Fruit fly (Drosophila melanogaster) whole organism, pupa: ENCODE measurements around the gene Gug.

Experiments used
- CG10348 ChIP-seq: fragments of 200-800 bp; sonication (Bioruptor generic); IDR thresholded peaks from 2 replicates; pipeline ENCODE4 v1.3.6; 2022; ENCODE audit warnings: missing biosample characterization, missing genetic modification characterization
- CG12605 ChIP-seq: fragments of 200-800 bp; sonication (Bioruptor generic); IDR thresholded peaks from 2 replicates; pipeline ENCODE4 v1.3.6; 2022; ENCODE audit warnings: missing biosample characterization, missing genetic modification characterization
- CG13204 ChIP-seq: fragments of 200-800 bp; sonication (Bioruptor generic); optimal IDR thresholded peaks from 2 replicates; lab custom pipeline; 2018; ENCODE audit warnings: missing biosample characterization, mild to moderate bottlenecking, missing genetic modification characterization, moderate library complexity
- CG14655 ChIP-seq: fragments of 200-800 bp; sonication (Bioruptor generic); optimal IDR thresholded peaks from 3 replicates; lab custom pipeline; 2017; ENCODE audit warnings: mild to moderate bottlenecking, missing biosample characterization, missing genetic modification reagents, missing genetic modification characterization
- CG15710 ChIP-seq: fragments of 200-800 bp; sonication (Bioruptor generic); optimal IDR thresholded peaks from 2 replicates; lab custom pipeline; 2018; ENCODE audit warnings: missing biosample characterization, mild to moderate bottlenecking, missing genetic modification characterization, moderate library complexity
- CG17806 ChIP-seq: fragments of 200-800 bp; sonication (Bioruptor generic); optimal IDR thresholded peaks from 2 replicates; lab custom pipeline; 2018; ENCODE audit warnings: missing biosample characterization, mild to moderate bottlenecking, missing genetic modification characterization, moderate library complexity
- CG32121 ChIP-seq: fragments of 200-800 bp; sonication (Bioruptor generic); IDR thresholded peaks from 2 replicates; pipeline ENCODE4 v1.3.6; 2022; ENCODE audit warnings: missing biosample characterization, missing genetic modification characterization
- CG34367 ChIP-seq: fragments of 200-800 bp; sonication (Bioruptor generic); optimal IDR thresholded peaks from 2 replicates; lab custom pipeline; 2018; ENCODE audit warnings: missing biosample characterization, mild to moderate bottlenecking, missing genetic modification characterization
- CG4496 ChIP-seq: fragments of 200-800 bp; sonication (Bioruptor generic); IDR thresholded peaks from 3 replicates; pipeline ENCODE4 v1.3.6; 2022; ENCODE audit warnings: missing biosample characterization, missing genetic modification characterization
- CG8159 ChIP-seq: fragments of 200-800 bp; sonication (Bioruptor generic); optimal IDR thresholded peaks from 3 replicates; lab custom pipeline; 2018; ENCODE audit warnings: missing biosample characterization, mild to moderate bottlenecking, missing genetic modification characterization, moderate library complexity
- CG8301 ChIP-seq: fragments of 200-800 bp; sonication (Bioruptor generic); optimal IDR thresholded peaks from 2 replicates; lab custom pipeline; 2018; ENCODE audit warnings: missing biosample characterization, mild to moderate bottlenecking, missing genetic modification characterization
- CG9948 ChIP-seq: fragments of 200-800 bp; sonication (Bioruptor generic); optimal IDR thresholded peaks from 2 replicates; lab custom pipeline; 2018; ENCODE audit warnings: missing biosample characterization, mild to moderate bottlenecking, missing genetic modification characterization, moderate library complexity
- D1 ChIP-seq: fragments of 200-800 bp; sonication (Bioruptor generic); optimal IDR thresholded peaks from 2 replicates; lab custom pipeline; 2018; ENCODE audit warnings: missing biosample characterization, mild to moderate bottlenecking, missing genetic modification characterization, moderate library complexity
- EcR ChIP-seq: fragments of 200-800 bp; sonication (Bioruptor generic); optimal IDR thresholded peaks from 3 replicates; lab custom pipeline; 2019; ENCODE audit warnings: missing biosample characterization, missing genetic modification characterization, mild to moderate bottlenecking, moderate library complexity, missing genetic modification reagents
- Ets98B ChIP-seq: fragments of 200-800 bp; sonication (Bioruptor generic); IDR thresholded peaks from 2 replicates; pipeline ENCODE4 v1.3.6; 2022; ENCODE audit warnings: missing biosample characterization, missing genetic modification characterization
- Pif1A ChIP-seq: fragments of 200-800 bp; sonication (Bioruptor generic); optimal IDR thresholded peaks from 3 replicates; lab custom pipeline; 2016; ENCODE audit warnings: missing biosample characterization, missing genetic modification characterization
- Pif1B ChIP-seq: fragments of 200-800 bp; sonication (Bioruptor generic); optimal IDR thresholded peaks from 3 replicates; lab custom pipeline; 2016; ENCODE audit warnings: missing biosample characterization, missing genetic modification characterization
- Snoo ChIP-seq: fragments of 200-800 bp; sonication (Bioruptor generic); optimal IDR thresholded peaks from 3 replicates; lab custom pipeline; 2017; ENCODE audit warnings: missing biosample characterization, mild to moderate bottlenecking, missing genetic modification characterization, inconsistent platforms
- fd96Ca ChIP-seq: fragments of 200-800 bp; sonication (Bioruptor generic); IDR thresholded peaks from 3 replicates; pipeline ENCODE4 v1.3.6; 2022; ENCODE audit warnings: missing biosample characterization, missing genetic modification characterization
- gl ChIP-seq: fragments of 200-800 bp; sonication (Bioruptor generic); optimal IDR thresholded peaks from 2 replicates; lab custom pipeline; 2018; ENCODE audit warnings: missing biosample characterization, mild to moderate bottlenecking, missing genetic modification characterization
- rn ChIP-seq: fragments of 200-800 bp; sonication (Bioruptor generic); IDR thresholded peaks from 2 replicates; pipeline ENCODE4 v1.3.6; 2022; ENCODE audit warnings: missing biosample characterization, missing genetic modification characterization

Gene Gug

dm6 chr3L:8451966-8452620 lies 2.4 kb downstream of the Gug start:
- TF ChIP-seq CG32121 (GFP tag; lab: Robert Waterston, UW) (no peak), gl (tag; lab: Kevin White, UChicago) (no peak), CG13204 (no peak), CG14655 (GFP tag; lab: Kevin White, UChicago) (no peak), Pif1A (no peak), CG8301 (tag; lab: Kevin White, UChicago) (no peak)

dm6 chr3L:8452986-8453385 lies 3.3 kb downstream of the Gug start:
- TF ChIP-seq Pif1B (no peak), CG9948 (tag; lab: Kevin White, UChicago) (no peak), CG13204 (no peak), CG14655 (GFP tag; lab: Kevin White, UChicago) (no peak), EcR (GFP tag; lab: Kevin White, UChicago) (no peak), CG8301 (tag; lab: Kevin White, UChicago) (no peak), CG12605 (no peak), fd96Ca (GFP tag; lab: Robert Waterston, UW) (no peak), CG8159 (tag; lab: Kevin White, UChicago) (no peak), D1 (tag; lab: Kevin White, UChicago) (no peak), Ets98B (GFP tag; lab: Robert Waterston, UW) (no peak), CG17806 (tag; lab: Kevin White, UChicago) (no peak), CG34367 (no peak), CG15710 (tag; lab: Kevin White, UChicago) (no peak), CG4496 (no peak), gl (tag; lab: Kevin White, UChicago) (no peak), Pif1A (no peak)

- TF ChIP-seq fd96Ca (GFP tag; lab: Robert Waterston, UW) (no peak), Pif1B (peak; percentile 21), CG9948 (tag; lab: Kevin White, UChicago) (no peak), CG12605 (no peak), CG17806 (tag; lab: Kevin White, UChicago) (no peak), D1 (tag; lab: Kevin White, UChicago) (no peak)
These were observed 4.0 kb downstream of the Gug start for dm6 chr3L:8453443-8454360.

- TF ChIP-seq CG10348 (GFP tag; lab: Robert Waterston, UW), result no peak
- TF ChIP-seq EcR (GFP tag; lab: Kevin White, UChicago), result peak; percentile 82
- TF ChIP-seq CG8159 (tag; lab: Kevin White, UChicago), result peak; percentile 100
- peak; percentile 97 for TF ChIP-seq D1 (tag; lab: Kevin White, UChicago)
- peak; percentile 96 for TF ChIP-seq Pif1B
- TF ChIP-seq Pif1A, result peak; percentile 96
- TF ChIP-seq CG8301 (tag; lab: Kevin White, UChicago), result peak; percentile 95
- peak; percentile 86 for TF ChIP-seq CG12605
- peak; percentile 95 for TF ChIP-seq CG15710 (tag; lab: Kevin White, UChicago)
- peak; percentile 96 for TF ChIP-seq CG17806 (tag; lab: Kevin White, UChicago)
- peak; percentile 96 for TF ChIP-seq CG14655 (GFP tag; lab: Kevin White, UChicago)
- peak; percentile 88 for TF ChIP-seq gl (tag; lab: Kevin White, UChicago)
- TF ChIP-seq CG9948 (tag; lab: Kevin White, UChicago), result peak; percentile 97
- TF ChIP-seq CG32121 (GFP tag; lab: Robert Waterston, UW), result peak; percentile 90
- TF ChIP-seq CG4496, result peak; percentile 88
- TF ChIP-seq Ets98B (GFP tag; lab: Robert Waterston, UW), result peak; percentile 85
- TF ChIP-seq CG13204, result peak; percentile 71
- peak; percentile 86 for TF ChIP-seq fd96Ca (GFP tag; lab: Robert Waterston, UW)
- peak; percentile 96 for TF ChIP-seq Snoo
- peak; percentile 75 for TF ChIP-seq rn
- TF ChIP-seq CG34367, result peak; percentile 92
These were observed 5.5 kb downstream of the Gug start for dm6 chr3L:8455015-8455908.

- TF ChIP-seq CG8159 (tag; lab: Kevin White, UChicago), result no peak
- TF ChIP-seq CG8301 (tag; lab: Kevin White, UChicago), result no peak
- TF ChIP-seq CG13204, result no peak
- TF ChIP-seq CG14655 (GFP tag; lab: Kevin White, UChicago), result no peak
- no peak for TF ChIP-seq Pif1A
- no peak for TF ChIP-seq CG15710 (tag; lab: Kevin White, UChicago)
- TF ChIP-seq gl (tag; lab: Kevin White, UChicago), result no peak
- TF ChIP-seq D1 (tag; lab: Kevin White, UChicago), result no peak
- TF ChIP-seq Ets98B (GFP tag; lab: Robert Waterston, UW), result no peak
- TF ChIP-seq CG9948 (tag; lab: Kevin White, UChicago), result no peak
- TF ChIP-seq EcR (GFP tag; lab: Kevin White, UChicago), result no peak
These were observed 6.8 kb downstream of the Gug start for dm6 chr3L:8456472-8457049.
